Worm (Caenorhabditis elegans) whole organism, L1 larva: ENCODE results near the gene nhr-219.
A peak's percentile ranks its signal among the peaks of the same experiment; 100 is the strongest.

Experiments used
- C04F5.9 ChIP-seq: sonication (generic microtip); optimal IDR thresholded peaks from 2 replicates; lab custom pipeline; 2016; ENCODE audit warnings: missing genetic modification characterization, missing compliant biosample characterization
- C34B4.2 ChIP-seq: sonication (generic microtip); optimal IDR thresholded peaks from 2 replicates; lab custom pipeline; 2017; ENCODE audit warnings: mild to moderate bottlenecking, missing genetic modification characterization, missing compliant biosample characterization
- F16B12.6 ChIP-seq: fragments of 150-350 bp; optimal IDR thresholded peaks from 2 replicates; lab custom pipeline; 2014; ENCODE audit warnings: missing biosample characterization, missing genetic modification characterization
- Y116A8C.19 ChIP-seq: sonication (generic microtip); optimal IDR thresholded peaks from 2 replicates; lab custom pipeline; 2016; ENCODE audit warnings: missing compliant biosample characterization, missing genetic modification characterization, borderline replicate concordance
- aly-2 ChIP-seq: fragments of 150-350 bp; optimal IDR thresholded peaks from 2 replicates; lab custom pipeline; 2014; ENCODE audit warnings: missing biosample characterization, missing genetic modification characterization
- blmp-1 ChIP-seq: fragments of 150-350 bp; optimal IDR thresholded peaks from 2 replicates; lab custom pipeline; 2014; ENCODE audit warnings: missing biosample characterization, missing genetic modification characterization
- ceh-8 ChIP-seq: fragments of 200-800 bp; sonication (Bioruptor generic); optimal IDR thresholded peaks from 2 replicates; lab custom pipeline; 2018; ENCODE audit warnings: mild to moderate bottlenecking, missing genetic modification characterization, moderate library complexity, missing compliant biosample characterization
- ceh-82 ChIP-seq, 3 experiments: fragments of 150-350 bp in 1 of 3; sonication (generic microtip) in 2 of 3; optimal IDR thresholded peaks; 2 replicates each; lab custom pipeline; 2014 to 2017; ENCODE audit warnings: missing biosample characterization in 3 of 3, missing genetic modification characterization in 3 of 3
- dpl-1 ChIP-seq, 3 experiments: fragments of 150-350 bp in 2 of 3; sonication (generic microtip) in 1 of 3; optimal IDR thresholded peaks; 2 replicates each; lab custom pipeline; 2014 to 2017; ENCODE audit warnings: missing biosample characterization in 3 of 3, missing genetic modification characterization in 3 of 3, missing genetic modification reagents in 3 of 3
- dsc-1 ChIP-seq: sonication (generic microtip); optimal IDR thresholded peaks from 2 replicates; lab custom pipeline; 2016; ENCODE audit warnings: mild to moderate bottlenecking, missing genetic modification characterization, missing compliant biosample characterization
- efl-1 ChIP-seq, 4 experiments: fragments of 150-350 bp; optimal IDR thresholded peaks in 3 of 4; peaks in 1 of 4; 1 replicate in 1 of 4; 2 replicates in 3 of 4; lab custom pipeline; 2014; ENCODE audit warnings: missing biosample characterization in 2 of 4, missing genetic modification characterization in 2 of 4, missing genetic modification reagents in 2 of 4
- efl-3 ChIP-seq: fragments of 200-800 bp; sonication (Bioruptor generic); optimal IDR thresholded peaks from 2 replicates; lab custom pipeline; 2018; ENCODE audit warnings: mild to moderate bottlenecking, missing genetic modification characterization, missing compliant biosample characterization
- egl-27 ChIP-seq, 2 experiments: fragments of 150-350 bp in 1 of 2; sonication (generic microtip); optimal IDR thresholded peaks; 3 replicates each; lab custom pipeline; 2017 to 2018; ENCODE audit warnings: missing biosample characterization in 2 of 2, missing genetic modification characterization in 2 of 2, missing genetic modification reagents in 2 of 2
- elt-2 ChIP-seq: sonication (generic microtip); optimal IDR thresholded peaks from 2 replicates; lab custom pipeline; 2016; ENCODE audit warnings: missing genetic modification characterization, mild to moderate bottlenecking, inconsistent platforms, missing compliant biosample characterization, missing genetic modification reagents
- elt-3 ChIP-seq, 6 experiments: fragments of 150-350 bp in 1 of 6; sonication (generic microtip); optimal IDR thresholded peaks; 2 replicates each; lab custom pipeline; 2017 to 2018; ENCODE audit warnings: missing biosample characterization in 6 of 6, missing genetic modification characterization in 6 of 6, inconsistent platforms in 1 of 6
- ets-5 ChIP-seq: fragments of 200-800 bp; sonication (Bioruptor generic); IDR thresholded peaks from 2 replicates; pipeline ENCODE4 v1.3.6; 2022; ENCODE audit warnings: missing genetic modification characterization, missing compliant biosample characterization
- fkh-10 ChIP-seq: sonication (generic microtip); optimal IDR thresholded peaks from 2 replicates; lab custom pipeline; 2017; ENCODE audit warnings: missing biosample characterization, missing genetic modification reagents, missing genetic modification characterization
- fkh-4 ChIP-seq: sonication (generic microtip); optimal IDR thresholded peaks from 2 replicates; lab custom pipeline; 2016; ENCODE audit warnings: missing compliant biosample characterization, missing genetic modification characterization, borderline replicate concordance
- grh-1 ChIP-seq: fragments of 200-800 bp; sonication (Bioruptor generic); IDR thresholded peaks from 2 replicates; pipeline ENCODE4 v1.3.6; 2022; ENCODE audit warnings: missing genetic modification reagents, missing genetic modification characterization, missing compliant biosample characterization
- hlh-17 ChIP-seq: fragments of 200-800 bp; sonication (Bioruptor generic); optimal IDR thresholded peaks from 2 replicates; lab custom pipeline; 2018; ENCODE audit warnings: missing genetic modification characterization, mild to moderate bottlenecking, missing compliant biosample characterization, moderate library complexity, borderline replicate concordance
- hpl-2 ChIP-seq: fragments of 150-350 bp; optimal IDR thresholded peaks from 2 replicates; lab custom pipeline; 2014; ENCODE audit warnings: missing biosample characterization, missing genetic modification reagents, missing genetic modification characterization
- lin-14 ChIP-seq: fragments of 200-800 bp; sonication (Bioruptor generic); optimal IDR thresholded peaks from 2 replicates; lab custom pipeline; 2018; ENCODE audit warnings: mild to moderate bottlenecking, missing genetic modification characterization, moderate library complexity, missing compliant biosample characterization
- lin-39 ChIP-seq: fragments of 150-350 bp; optimal IDR thresholded peaks from 2 replicates; lab custom pipeline; 2014; ENCODE audit warnings: missing biosample characterization, missing genetic modification reagents, missing genetic modification characterization
- lsy-2 ChIP-seq, 2 experiments: fragments of 150-350 bp; optimal IDR thresholded peaks; 2 replicates each; lab custom pipeline; 2014; ENCODE audit warnings: missing biosample characterization in 2 of 2, missing genetic modification characterization in 2 of 2
- mab-9 ChIP-seq: fragments of 200-800 bp; sonication (Bioruptor generic); IDR thresholded peaks from 2 replicates; pipeline ENCODE4 v1.3.6; 2022; ENCODE audit warnings: missing genetic modification reagents, missing genetic modification characterization, missing compliant biosample characterization
- mdl-1 ChIP-seq, 2 experiments: fragments of 150-350 bp; optimal IDR thresholded peaks; 2 replicates each; lab custom pipeline; 2014 to 2017; ENCODE audit warnings: missing biosample characterization in 2 of 2, missing genetic modification characterization in 2 of 2, inconsistent platforms in 1 of 2
- mep-1 ChIP-seq: fragments of 150-350 bp; optimal IDR thresholded peaks from 2 replicates; lab custom pipeline; 2014; ENCODE audit warnings: missing biosample characterization, missing genetic modification characterization
- nhr-12 ChIP-seq: sonication (generic microtip); optimal IDR thresholded peaks from 2 replicates; lab custom pipeline; 2017; ENCODE audit warnings: missing biosample characterization, missing genetic modification characterization
- nhr-19 ChIP-seq: fragments of 200-800 bp; sonication (Bioruptor generic); conservative IDR thresholded peaks from 2 replicates; pipeline ENCODE4 v1.3.6; 2022; ENCODE audit warnings: missing genetic modification characterization, missing compliant biosample characterization
- nhr-20 ChIP-seq: sonication (generic microtip); optimal IDR thresholded peaks from 2 replicates; lab custom pipeline; 2016; ENCODE audit warnings: mild to moderate bottlenecking, missing genetic modification characterization, missing compliant biosample characterization
- nhr-237 ChIP-seq: fragments of 150-350 bp; optimal IDR thresholded peaks from 2 replicates; lab custom pipeline; 2014; ENCODE audit warnings: missing biosample characterization, missing genetic modification characterization
- nhr-28 ChIP-seq: fragments of 150-350 bp; optimal IDR thresholded peaks from 2 replicates; lab custom pipeline; 2014; ENCODE audit warnings: missing biosample characterization, missing genetic modification characterization
- nhr-47 ChIP-seq: sonication (generic microtip); optimal IDR thresholded peaks from 2 replicates; lab custom pipeline; 2016; ENCODE audit warnings: mild to moderate bottlenecking, missing genetic modification characterization, moderate library complexity, missing compliant biosample characterization
- nhr-71 ChIP-seq: sonication (generic microtip); optimal IDR thresholded peaks from 2 replicates; lab custom pipeline; 2016; ENCODE audit warnings: mild to moderate bottlenecking, missing genetic modification characterization, moderate library complexity, missing compliant biosample characterization
- nhr-90 ChIP-seq: sonication (generic microtip); optimal IDR thresholded peaks from 2 replicates; lab custom pipeline; 2016; ENCODE audit warnings: mild to moderate bottlenecking, missing genetic modification characterization, missing compliant biosample characterization; ENCODE audit not compliant: poor library complexity
- pqm-1 ChIP-seq: sonication (generic microtip); optimal IDR thresholded peaks from 3 replicates; lab custom pipeline; 2017; ENCODE audit warnings: missing biosample characterization, missing genetic modification characterization
- rnt-1 ChIP-seq: sonication (generic microtip); optimal IDR thresholded peaks from 2 replicates; lab custom pipeline; 2016; ENCODE audit warnings: mild to moderate bottlenecking, missing genetic modification characterization, moderate library complexity, missing compliant biosample characterization
- snu-23 ChIP-seq: sonication (generic microtip); optimal IDR thresholded peaks from 2 replicates; lab custom pipeline; 2016; ENCODE audit warnings: missing genetic modification characterization, missing compliant biosample characterization
- sptf-1 ChIP-seq: fragments of 150-350 bp; optimal IDR thresholded peaks from 2 replicates; lab custom pipeline; 2014; ENCODE audit warnings: missing biosample characterization, missing genetic modification characterization
- swsn-7 ChIP-seq: sonication (generic microtip); optimal IDR thresholded peaks from 2 replicates; lab custom pipeline; 2016; ENCODE audit warnings: missing genetic modification characterization, missing compliant biosample characterization
- tbx-2 ChIP-seq: sonication (generic microtip); optimal IDR thresholded peaks from 2 replicates; lab custom pipeline; 2016; ENCODE audit warnings: missing genetic modification characterization, missing compliant biosample characterization
- unc-30 ChIP-seq: sonication (generic microtip); optimal IDR thresholded peaks from 2 replicates; lab custom pipeline; 2017; ENCODE audit warnings: missing biosample characterization, missing genetic modification characterization
- unc-86 ChIP-seq: sonication (generic microtip); optimal IDR thresholded peaks from 2 replicates; lab custom pipeline; 2016; ENCODE audit warnings: missing genetic modification characterization, missing compliant biosample characterization
- ztf-4 ChIP-seq: fragments of 150-350 bp; optimal IDR thresholded peaks from 2 replicates; lab custom pipeline; 2014; ENCODE audit warnings: missing biosample characterization, missing genetic modification characterization

The nhr-219 gene

ce11 chrV:8936791-8937475 is 29.1 kb downstream of the nhr-219 start:
- TF ChIP-seq unc-86 = no peak
- no peak for TF ChIP-seq aly-2 (tag; lab: Kevin White, UChicago)
- TF ChIP-seq elt-3 (tag; optimal IDR thresholded peaks at IDR 0.05; lab: Kevin White, UChicago) = peak in 1 of 6 experiments; percentile 21
- no peak for TF ChIP-seq unc-30 (tag; lab: Kevin White, UChicago)
- peak; percentile 66 for TF ChIP-seq mep-1 (tag; lab: Kevin White, UChicago)
- TF ChIP-seq mdl-1 (tag; optimal IDR thresholded peaks at IDR 0.05; lab: Kevin White, UChicago) = peak in 1 of 2 experiments; percentile 2
- no peak for TF ChIP-seq nhr-12
- TF ChIP-seq efl-1 (optimal IDR thresholded peaks at IDR 0.05; lab: Kevin White, UChicago) = no peak
- TF ChIP-seq efl-1 (GFP tag; optimal IDR thresholded peaks at IDR 0.05 in 1 of 2; lab: Kevin White, UChicago) = peak in 1 of 2 experiments; percentile 59
- TF ChIP-seq ceh-8 (GFP tag; lab: Kevin White, UChicago) = no peak
- TF ChIP-seq nhr-47 = no peak
- no peak for TF ChIP-seq dsc-1 (tag; lab: Kevin White, UChicago)
- no peak for TF ChIP-seq dpl-1 (GFP tag; optimal IDR thresholded peaks at IDR 0.05; lab: Kevin White, UChicago)
- peak; percentile 49 for TF ChIP-seq nhr-19 (GFP tag; lab: Robert Waterston, UW)
- no peak for TF ChIP-seq ceh-82 (tag; optimal IDR thresholded peaks at IDR 0.05; lab: Kevin White, UChicago)
- TF ChIP-seq nhr-28 (tag; lab: Kevin White, UChicago) = no peak
- TF ChIP-seq hpl-2 (GFP tag; lab: Kevin White, UChicago) = no peak
- TF ChIP-seq C34B4.2 (tag; lab: Kevin White, UChicago) = no peak
- TF ChIP-seq efl-3 = no peak
- TF ChIP-seq tbx-2 (tag; lab: Kevin White, UChicago) = no peak
- no peak for TF ChIP-seq ztf-4 (tag; lab: Kevin White, UChicago)
- TF ChIP-seq grh-1 (GFP tag; lab: Robert Waterston, UW) = no peak
- no peak for TF ChIP-seq egl-27 (tag; optimal IDR thresholded peaks at IDR 0.05; lab: Kevin White, UChicago)
- TF ChIP-seq nhr-71 = peak; percentile 51
- TF ChIP-seq rnt-1 (tag; lab: Kevin White, UChicago) = peak; percentile 58
- peak; percentile 31 for TF ChIP-seq swsn-7 (tag; lab: Kevin White, UChicago)
- TF ChIP-seq ets-5 (GFP tag; lab: Robert Waterston, UW) = no peak
- TF ChIP-seq blmp-1 (tag; lab: Kevin White, UChicago) = peak; percentile 78
- peak in 1 of 2 experiments; percentile 21 for TF ChIP-seq lsy-2 (tag; optimal IDR thresholded peaks at IDR 0.05; lab: Kevin White, UChicago)
- no peak for TF ChIP-seq pqm-1 (tag; lab: Kevin White, UChicago)
- peak; percentile 14 for TF ChIP-seq elt-2 (tag; lab: Kevin White, UChicago)
- TF ChIP-seq nhr-20 (tag; lab: Kevin White, UChicago) = peak; percentile 25
- no peak for TF ChIP-seq fkh-10 (GFP tag; lab: Kevin White, UChicago)
- no peak for TF ChIP-seq hlh-17 (GFP tag; lab: Kevin White, UChicago)
- TF ChIP-seq snu-23 (GFP tag; lab: Kevin White, UChicago) = peak; percentile 49
- TF ChIP-seq nhr-237 (tag; lab: Kevin White, UChicago) = no peak
- no peak for TF ChIP-seq Y116A8C.19
- TF ChIP-seq C04F5.9 (tag; lab: Kevin White, UChicago) = no peak
- TF ChIP-seq lin-39 (tag; lab: Kevin White, UChicago) = no peak
- no peak for TF ChIP-seq F16B12.6 (tag; lab: Kevin White, UChicago)
- TF ChIP-seq mab-9 (GFP tag; lab: Robert Waterston, UW) = no peak
- TF ChIP-seq fkh-4 (tag; lab: Kevin White, UChicago) = no peak
- no peak for TF ChIP-seq nhr-90 (tag; lab: Kevin White, UChicago)
- TF ChIP-seq lin-14 (GFP tag; lab: Kevin White, UChicago) = peak; percentile 78
- TF ChIP-seq sptf-1 (tag; lab: Kevin White, UChicago) = no peak
